Fruit fly (Drosophila melanogaster): Measurements from ENCODE around the gene Eip75B.

Eip75B gene

dm6 chr3L:18057033-18057432, 7.5 kb downstream of the Eip75B start:
- peak; percentile 22 for TF ChIP-seq rgr (GFP tag; optimal IDR thresholded peaks at IDR 0.05)
- TF ChIP-seq Hr83 (GFP tag; optimal IDR thresholded peaks at IDR 0.05; ENCODE audit: poor library complexity, severe bottlenecking) = no peak
- no peak for TF ChIP-seq GATAd (GFP tag; optimal IDR thresholded peaks at IDR 0.05)
- TF ChIP-seq HLH106 (tag; optimal IDR thresholded peaks at IDR 0.05) = no peak
- TF ChIP-seq br (GFP tag; optimal IDR thresholded peaks at IDR 0.05) = peak; percentile 13
- no peak for TF ChIP-seq Dfd (GFP tag; optimal IDR thresholded peaks at IDR 0.05)
- TF ChIP-seq h (GFP tag; optimal IDR thresholded peaks at IDR 0.05) = peak; percentile 27
- TF ChIP-seq Sp1 (GFP tag; optimal IDR thresholded peaks at IDR 0.05) = no peak
- no peak for TF ChIP-seq Hr78 (GFP tag; optimal IDR thresholded peaks at IDR 0.05)

DNA sequence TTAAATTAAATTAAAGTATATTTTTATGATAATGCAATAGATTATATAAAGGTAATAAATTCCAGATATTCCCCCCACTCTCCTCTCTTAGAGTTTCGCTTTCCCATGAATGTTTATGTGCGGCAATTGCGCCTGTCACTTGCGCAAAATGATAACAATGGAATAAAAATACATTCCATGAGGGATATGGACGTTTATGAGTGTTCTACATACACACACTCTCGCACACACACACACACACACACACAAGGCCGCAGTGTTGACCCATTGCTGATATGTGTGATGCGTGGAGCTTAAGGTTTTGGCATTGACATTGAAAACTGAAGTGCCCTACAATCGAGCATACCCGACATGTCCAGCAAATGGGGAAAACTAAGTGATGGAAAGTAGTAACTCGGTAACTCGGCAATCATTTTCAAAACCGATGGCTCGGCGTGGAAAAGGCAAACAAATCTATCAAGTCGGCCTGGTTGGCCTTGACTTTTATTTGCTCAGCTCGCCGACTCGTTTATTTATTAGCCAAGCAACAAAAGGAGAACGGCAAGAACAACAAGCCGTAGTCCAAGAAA, 17.8 kb downstream of the Eip75B start:
- TF ChIP-seq fru (GFP tag; optimal IDR thresholded peaks at IDR 0.05) (peak; percentile 50), psq (GFP tag; optimal IDR thresholded peaks at IDR 0.05) (peak; percentile 18), foxo (GFP tag; optimal IDR thresholded peaks at IDR 0.05) (peak in 1 of 2 experiments; percentile 47), OdsH (GFP tag; optimal IDR thresholded peaks at IDR 0.05) (peak; percentile 29), ey (GFP tag; optimal IDR thresholded peaks at IDR 0.05) (peak; percentile 54), Dfd (GFP tag; optimal IDR thresholded peaks at IDR 0.05) (peak; percentile 20), woc (GFP tag; optimal IDR thresholded peaks at IDR 0.05) (no peak), Sp1 (GFP tag; optimal IDR thresholded peaks at IDR 0.05) (no peak), rgr (GFP tag; optimal IDR thresholded peaks at IDR 0.05) (peak; percentile 49), dmrt93B (GFP tag; optimal IDR thresholded peaks at IDR 0.05) (peak; percentile 11)

DNA sequence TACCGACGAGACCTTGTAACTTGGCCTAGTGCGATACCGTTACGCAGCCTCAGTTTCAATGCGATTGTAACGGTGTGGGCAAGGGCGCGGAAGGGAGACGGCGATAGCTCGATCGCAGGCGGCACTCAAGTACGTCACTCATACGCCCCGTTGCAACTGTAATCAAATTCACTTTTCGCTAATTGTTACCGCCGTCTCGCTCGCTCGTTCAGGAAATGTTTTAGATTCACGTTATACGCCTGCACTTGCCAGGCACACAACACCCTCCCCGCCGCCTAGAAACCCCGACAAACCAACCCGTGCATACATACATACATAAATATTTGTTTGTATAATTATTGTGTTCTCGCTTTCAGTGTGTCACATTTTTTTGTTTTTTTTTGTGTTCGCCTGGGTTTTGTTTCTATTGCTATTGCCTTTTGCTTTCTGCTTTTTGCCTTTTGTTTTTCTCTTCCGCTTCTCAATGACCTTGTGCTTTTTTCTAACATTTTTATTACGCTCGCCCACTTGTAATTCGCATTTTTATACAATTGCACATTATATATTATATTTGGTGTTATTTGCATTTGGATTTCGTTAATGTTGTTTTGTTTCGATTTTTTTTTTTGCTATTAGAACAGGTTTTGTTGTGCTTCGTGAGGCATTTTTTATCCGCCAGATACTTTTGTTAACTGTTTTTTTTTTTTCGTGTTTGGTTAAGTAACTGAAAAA, 20.0 kb downstream of the Eip75B start:
- TF ChIP-seq N (GFP tag; optimal IDR thresholded peaks at IDR 0.05) = no peak
- no peak for TF ChIP-seq fru (GFP tag; optimal IDR thresholded peaks at IDR 0.05)
- TF ChIP-seq psq (GFP tag; optimal IDR thresholded peaks at IDR 0.05) = no peak

dm6 chr3L:18042433-18042832, 22.1 kb downstream of the Eip75B start, which contains the start of gene CG42393:
Gene CG42393 (plus strand): TSS chr3L:18042733.
- TF ChIP-seq Myc (optimal IDR thresholded peaks at IDR 0.05) (no peak), Hnf4 (GFP tag; optimal IDR thresholded peaks at IDR 0.05) (no peak), dl (GFP tag; optimal IDR thresholded peaks at IDR 0.05; ENCODE audit: insufficient read depth in 1 of 2, partially characterized antibody in 2 of 2) (no peak), CG9705 (GFP tag; optimal IDR thresholded peaks at IDR 0.05) (no peak)

- TF ChIP-seq Abd-B (GFP tag; optimal IDR thresholded peaks at IDR 0.05) (no peak), dmrt93B (GFP tag; optimal IDR thresholded peaks at IDR 0.05) (no peak), Dif (GFP tag; optimal IDR thresholded peaks at IDR 0.05; ENCODE audit: partially characterized antibody) (no peak), fru (GFP tag; optimal IDR thresholded peaks at IDR 0.05) (no peak), ey (GFP tag; optimal IDR thresholded peaks at IDR 0.05) (no peak)
Measured at dm6 chr3L:18040017-18040416, 24.5 kb downstream of the Eip75B start, which contains the start of gene CG32192. Gene CG32192 (plus strand): TSS chr3L:18040317.

dm6 chr3L:18038122-18038762, 26.3 kb downstream of the Eip75B start:
- TF ChIP-seq psq (GFP tag; optimal IDR thresholded peaks at IDR 0.05) (peak; percentile 82), br (GFP tag; optimal IDR thresholded peaks at IDR 0.05) (peak; percentile 66), tai (GFP tag; optimal IDR thresholded peaks at IDR 0.05) (peak; percentile 11), sage (GFP tag; optimal IDR thresholded peaks at IDR 0.05) (peak; percentile 37), HLH106 (tag; optimal IDR thresholded peaks at IDR 0.05) (peak; percentile 48), Hnf4 (GFP tag; optimal IDR thresholded peaks at IDR 0.05) (peak; percentile 45), h (GFP tag; optimal IDR thresholded peaks at IDR 0.05) (peak; percentile 70), woc (GFP tag; optimal IDR thresholded peaks at IDR 0.05) (peak; percentile 77), pan (optimal IDR thresholded peaks at IDR 0.05) (no peak), Jra (GFP tag; optimal IDR thresholded peaks at IDR 0.05) (no peak), OdsH (GFP tag; optimal IDR thresholded peaks at IDR 0.05) (peak; percentile 73), Sp1 (GFP tag; optimal IDR thresholded peaks at IDR 0.05) (peak; percentile 46), rgr (GFP tag; optimal IDR thresholded peaks at IDR 0.05) (peak; percentile 59), N (GFP tag; optimal IDR thresholded peaks at IDR 0.05) (no peak), dsf (GFP tag; optimal IDR thresholded peaks at IDR 0.05; ENCODE audit: borderline replicate concordance) (no peak), dmrt93B (GFP tag; optimal IDR thresholded peaks at IDR 0.05) (peak; percentile 8), usp (GFP tag; optimal IDR thresholded peaks at IDR 0.05) (no peak), fru (GFP tag; optimal IDR thresholded peaks at IDR 0.05) (peak; percentile 81), Vsx2 (GFP tag; optimal IDR thresholded peaks at IDR 0.05; ENCODE audit: partially characterized antibody) (no peak), Rel (GFP tag; optimal IDR thresholded peaks at IDR 0.05) (no peak), Rel (tag; optimal IDR thresholded peaks at IDR 0.05) (no peak), sv (GFP tag; optimal IDR thresholded peaks at IDR 0.05) (no peak), ey (GFP tag; optimal IDR thresholded peaks at IDR 0.05) (peak; percentile 77), Mio (GFP tag; optimal IDR thresholded peaks at IDR 0.05) (no peak), foxo (GFP tag; optimal IDR thresholded peaks at IDR 0.05) (peak in 1 of 2 experiments; percentile 71)
